Fruit fly (Drosophila melanogaster) whole organism, embryonic: ENCODE measurements around the gene pHCl-2.

Experiments
- Abd-B ChIP-seq: fragments of 200-800 bp; sonication (Bioruptor generic); optimal IDR thresholded peaks from 2 replicates; lab custom pipeline; 2018; ENCODE audit warnings: missing biosample characterization, mild to moderate bottlenecking, missing genetic modification characterization, moderate library complexity
- CG10543 ChIP-seq: fragments of 200-800 bp; sonication (Bioruptor generic); optimal IDR thresholded peaks from 3 replicates; lab custom pipeline; 2017; ENCODE audit warnings: missing biosample characterization, mild to moderate bottlenecking, missing genetic modification characterization, moderate library complexity
- CG11456 ChIP-seq: fragments of 200-800 bp; sonication (Bioruptor generic); IDR thresholded peaks from 3 replicates; pipeline ENCODE4 v1.3.6; 2022; ENCODE audit warnings: missing biosample characterization, missing genetic modification characterization
- CG13287 ChIP-seq: fragments of 200-800 bp; sonication (Bioruptor generic); IDR thresholded peaks from 2 replicates; pipeline ENCODE4 v1.3.6; 2022; ENCODE audit warnings: missing biosample characterization, missing genetic modification characterization; ENCODE audit not compliant: partially characterized antibody
- CG13775 ChIP-seq: fragments of 200-800 bp; sonication (Bioruptor generic); optimal IDR thresholded peaks from 3 replicates; lab custom pipeline; 2017; ENCODE audit warnings: missing biosample characterization, mild to moderate bottlenecking, missing genetic modification characterization
- CG15269 ChIP-seq: fragments of 200-800 bp; sonication (Bioruptor generic); optimal IDR thresholded peaks from 2 replicates; lab custom pipeline; 2018; ENCODE audit warnings: missing biosample characterization, mild to moderate bottlenecking, missing genetic modification characterization, moderate library complexity
- CG1647 ChIP-seq: fragments of 200-800 bp; sonication (Bioruptor generic); optimal IDR thresholded peaks from 3 replicates; lab custom pipeline; 2016; ENCODE audit warnings: missing biosample characterization, missing genetic modification characterization
- CG17829 ChIP-seq: fragments of 200-800 bp; optimal IDR thresholded peaks from 2 replicates; lab custom pipeline; 2019; ENCODE audit warnings: missing biosample characterization, mild to moderate bottlenecking, missing genetic modification characterization, moderate library complexity
- CG18011 ChIP-seq: fragments of 200-800 bp; sonication (Bioruptor generic); optimal IDR thresholded peaks from 2 replicates; lab custom pipeline; 2017; ENCODE audit warnings: missing biosample characterization, missing genetic modification characterization, mild to moderate bottlenecking, moderate library complexity, missing genotype
- CG3163 ChIP-seq: fragments of 200-800 bp; sonication (Bioruptor generic); optimal IDR thresholded peaks from 3 replicates; lab custom pipeline; 2016; ENCODE audit warnings: missing biosample characterization, missing genetic modification characterization
- CG32772 ChIP-seq: fragments of 200-800 bp; sonication (Bioruptor generic); IDR thresholded peaks from 2 replicates; pipeline ENCODE4 v1.3.6; 2022; ENCODE audit warnings: missing biosample characterization, missing genetic modification characterization
- CG6683 ChIP-seq: fragments of 200-800 bp; sonication (Bioruptor generic); optimal IDR thresholded peaks from 2 replicates; lab custom pipeline; 2017; ENCODE audit warnings: missing biosample characterization, mild to moderate bottlenecking, missing genetic modification characterization, missing genetic modification reagents
- CG8765 ChIP-seq: fragments of 200-800 bp; sonication (Bioruptor generic); IDR thresholded peaks from 2 replicates; pipeline ENCODE4 v1.3.6; 2022; ENCODE audit warnings: missing biosample characterization, missing genetic modification characterization
- Dek ChIP-seq: fragments of 200-800 bp; sonication (Bioruptor generic); optimal IDR thresholded peaks from 3 replicates; lab custom pipeline; 2019; ENCODE audit warnings: missing biosample characterization, mild to moderate bottlenecking, missing genetic modification characterization, moderate library complexity
- Dp ChIP-seq: fragments of 200-800 bp; sonication (Bioruptor generic); optimal IDR thresholded peaks from 2 replicates; lab custom pipeline; 2018; ENCODE audit warnings: missing biosample characterization, mild to moderate bottlenecking, missing genetic modification characterization, moderate library complexity
- HHEX ChIP-seq: fragments of 200-800 bp; sonication (Bioruptor generic); optimal IDR thresholded peaks from 3 replicates; lab custom pipeline; 2017; ENCODE audit warnings: missing biosample characterization, mild to moderate bottlenecking, missing genetic modification characterization, missing genetic modification reagents
- HLH3B ChIP-seq: fragments of 200-800 bp; sonication (Bioruptor generic); IDR thresholded peaks from 2 replicates; pipeline ENCODE4 v1.3.6; 2022; ENCODE audit warnings: missing biosample characterization, missing genetic modification characterization
- Hsf ChIP-seq: fragments of 200-800 bp; sonication (Bioruptor generic); optimal IDR thresholded peaks from 3 replicates; lab custom pipeline; 2016; ENCODE audit warnings: missing biosample characterization, missing genetic modification characterization
- MBD-R2 ChIP-seq: fragments of 200-800 bp; sonication (Bioruptor generic); IDR thresholded peaks from 2 replicates; pipeline ENCODE4 v1.3.6; 2022; ENCODE audit warnings: missing biosample characterization, missing genetic modification characterization
- Meics ChIP-seq: fragments of 200-800 bp; sonication (Bioruptor generic); optimal IDR thresholded peaks from 2 replicates; lab custom pipeline; 2017; ENCODE audit warnings: missing biosample characterization, mild to moderate bottlenecking, missing genetic modification characterization
- Opbp ChIP-seq: fragments of 200-800 bp; sonication (Bioruptor generic); IDR thresholded peaks from 3 replicates; pipeline ENCODE4 v1.3.6; 2022; ENCODE audit warnings: missing biosample characterization, missing genetic modification characterization; ENCODE audit not compliant: partially characterized antibody
- Scr ChIP-seq: fragments of 200-800 bp; sonication (Bioruptor generic); IDR thresholded peaks from 2 replicates; pipeline ENCODE4 v1.3.6; 2022; ENCODE audit warnings: missing biosample characterization, missing genetic modification characterization; ENCODE audit not compliant: partially characterized antibody
- Six4 ChIP-seq: fragments of 200-800 bp; sonication (Bioruptor generic); optimal IDR thresholded peaks from 2 replicates; lab custom pipeline; 2016; ENCODE audit warnings: missing biosample characterization, missing genetic modification characterization
- Sry-β ChIP-seq: fragments of 200-800 bp; sonication (Bioruptor generic); optimal IDR thresholded peaks from 2 replicates; lab custom pipeline; 2018; ENCODE audit warnings: missing biosample characterization, mild to moderate bottlenecking, missing genetic modification characterization, moderate library complexity
- Ssrp ChIP-seq: fragments of 200-800 bp; sonication (Bioruptor generic); optimal IDR thresholded peaks from 2 replicates; lab custom pipeline; 2018; ENCODE audit warnings: missing biosample characterization, mild to moderate bottlenecking, missing genetic modification characterization, moderate library complexity
- Taf1 ChIP-seq: fragments of 200-800 bp; sonication (Bioruptor generic); IDR thresholded peaks from 2 replicates; pipeline ENCODE4 v1.3.6; 2022; ENCODE audit warnings: missing biosample characterization, missing genetic modification characterization
- cas ChIP-seq: fragments of 200-800 bp; sonication (Bioruptor generic); IDR thresholded peaks from 2 replicates; pipeline ENCODE4 v1.3.6; 2022; ENCODE audit warnings: missing biosample characterization, missing genetic modification characterization
- chinmo ChIP-seq: fragments of 200-800 bp; sonication (Bioruptor generic); IDR thresholded peaks from 4 replicates; pipeline ENCODE4 v1.3.6; 2022; ENCODE audit warnings: missing biosample characterization, missing genetic modification characterization; ENCODE audit not compliant: partially characterized antibody
- disco-r ChIP-seq: fragments of 200-800 bp; sonication (Bioruptor generic); optimal IDR thresholded peaks from 2 replicates; lab custom pipeline; 2016; ENCODE audit warnings: missing biosample characterization, missing genetic modification characterization
- fd3F ChIP-seq: fragments of 200-800 bp; sonication (Bioruptor generic); optimal IDR thresholded peaks from 2 replicates; lab custom pipeline; 2018; ENCODE audit warnings: missing biosample characterization, mild to moderate bottlenecking, missing genetic modification characterization, moderate library complexity
- gfzf ChIP-seq: fragments of 200-800 bp; sonication (Bioruptor generic); optimal IDR thresholded peaks from 2 replicates; lab custom pipeline; 2016; ENCODE audit warnings: missing biosample characterization, mild to moderate bottlenecking, missing genetic modification characterization, moderate library complexity
- grn ChIP-seq: fragments of 200-800 bp; sonication (Bioruptor generic); optimal IDR thresholded peaks from 3 replicates; lab custom pipeline; 2017; ENCODE audit warnings: missing biosample characterization, missing genetic modification characterization
- gsb ChIP-seq: fragments of 200-800 bp; sonication (Bioruptor generic); IDR thresholded peaks from 2 replicates; pipeline ENCODE4 v1.3.6; 2022; ENCODE audit warnings: missing biosample characterization, missing genetic modification characterization
- gsb-n ChIP-seq: fragments of 200-800 bp; sonication (Bioruptor generic); optimal IDR thresholded peaks from 3 replicates; lab custom pipeline; 2018; ENCODE audit warnings: missing biosample characterization, mild to moderate bottlenecking, missing genetic modification characterization
- ham ChIP-seq: fragments of 200-800 bp; sonication (Bioruptor generic); IDR thresholded peaks from 2 replicates; pipeline ENCODE4 v1.3.6; 2022; ENCODE audit warnings: missing biosample characterization, missing genetic modification characterization
- insv ChIP-seq, 2 experiments: fragments of 200-800 bp; sonication (Bioruptor generic); optimal IDR thresholded peaks; 3 replicates each; lab custom pipeline; 2016 to 2018; ENCODE audit warnings: missing biosample characterization in 2 of 2, missing genetic modification characterization in 2 of 2
- kay ChIP-seq: fragments of 200-800 bp; sonication (Bioruptor generic); optimal IDR thresholded peaks from 2 replicates; lab custom pipeline; 2016; ENCODE audit warnings: missing biosample characterization, missing genetic modification characterization
- knrl ChIP-seq: fragments of 200-800 bp; sonication (Bioruptor generic); IDR thresholded peaks from 3 replicates; pipeline ENCODE4 v1.3.6; 2022; ENCODE audit warnings: missing biosample characterization, missing genetic modification characterization; ENCODE audit not compliant: partially characterized antibody
- lola ChIP-seq, 3 experiments: fragments of >200 bp in 2 of 3; fragments of 200-800 bp in 1 of 3; sonication (Bioruptor generic) in 1 of 3; optimal IDR thresholded peaks; 2 replicates each; lab custom pipeline; 2017 to 2019; ENCODE audit warnings: missing biosample characterization in 3 of 3, missing genetic modification characterization in 3 of 3, mild to moderate bottlenecking in 1 of 3, moderate library complexity in 1 of 3
- mld ChIP-seq: fragments of 200-800 bp; sonication (Bioruptor generic); IDR thresholded peaks from 3 replicates; pipeline ENCODE4 v1.3.6; 2022; ENCODE audit warnings: missing biosample characterization, missing genetic modification characterization; ENCODE audit not compliant: partially characterized antibody
- nerfin-2 ChIP-seq: fragments of 200-800 bp; sonication (Bioruptor generic); IDR thresholded peaks from 2 replicates; pipeline ENCODE4 v1.3.6; 2022; ENCODE audit warnings: missing biosample characterization, missing genetic modification characterization; ENCODE audit not compliant: partially characterized antibody
- nmo ChIP-seq: fragments of 200-800 bp; sonication (Bioruptor generic); optimal IDR thresholded peaks from 2 replicates; lab custom pipeline; 2018; ENCODE audit warnings: missing biosample characterization, mild to moderate bottlenecking, missing genetic modification characterization, moderate library complexity
- repo ChIP-seq: fragments of 200-800 bp; sonication (Bioruptor generic); optimal IDR thresholded peaks from 2 replicates; lab custom pipeline; 2016; ENCODE audit warnings: missing biosample characterization, missing genetic modification characterization
- sd ChIP-seq: fragments of 200-800 bp; sonication (Bioruptor generic); optimal IDR thresholded peaks from 3 replicates; lab custom pipeline; 2018; ENCODE audit warnings: missing biosample characterization, mild to moderate bottlenecking, missing genetic modification characterization, moderate library complexity
- sna ChIP-seq: fragments of 200-800 bp; sonication (Bioruptor generic); IDR thresholded peaks from 2 replicates; pipeline ENCODE4 v1.3.6; 2022; ENCODE audit warnings: missing biosample characterization, missing genetic modification characterization; ENCODE audit not compliant: partially characterized antibody
- stwl ChIP-seq: fragments of 200-800 bp; sonication (Bioruptor generic); optimal IDR thresholded peaks from 3 replicates; lab custom pipeline; 2018; ENCODE audit warnings: missing biosample characterization, mild to moderate bottlenecking, missing genetic modification characterization, moderate library complexity
- trem ChIP-seq: fragments of 200-800 bp; optimal IDR thresholded peaks from 3 replicates; lab custom pipeline; 2019; ENCODE audit warnings: missing biosample characterization, mild to moderate bottlenecking, missing genetic modification characterization, moderate library complexity
- zf30C ChIP-seq: fragments of 200-800 bp; sonication (Bioruptor generic); optimal IDR thresholded peaks from 3 replicates; lab custom pipeline; 2018; ENCODE audit warnings: missing biosample characterization, mild to moderate bottlenecking, missing genetic modification characterization
- zfh2 ChIP-seq: fragments of 200-800 bp; sonication (Bioruptor generic); optimal IDR thresholded peaks from 2 replicates; lab custom pipeline; 2016; ENCODE audit warnings: missing biosample characterization, missing genetic modification characterization

pHCl-2 gene

dm6 chr3R:31254808-31255207 lies 50.4 kb downstream of the pHCl-2 start, which contains the start of the genes CG1750 and spn-F (continued):
- TF ChIP-seq nmo (GFP tag; lab: Kevin White, UChicago) (peak; percentile 32), sd (no peak), Taf1 (GFP tag; lab: Robert Waterston, UW) (no peak), CG3163 (GFP tag; lab: Kevin White, UChicago) (no peak), zf30C (GFP tag; lab: Kevin White, UChicago) (no peak), cas (GFP tag; lab: Robert Waterston, UW) (no peak), CG13287 (GFP tag; lab: Robert Waterston, UW) (peak; percentile 82), Ssrp (no peak), CG1647 (no peak), Abd-B (GFP tag; lab: Kevin White, UChicago) (peak; percentile 33), insv (GFP tag; optimal IDR thresholded peaks at IDR 0.05; lab: Kevin White, UChicago) (no peak), zfh2 (GFP tag; lab: Kevin White, UChicago) (no peak), kay (GFP tag; lab: Kevin White, UChicago) (no peak), Opbp (0 out of 3 replicates have a peak, but pooled peaks have one; percentile 36), Six4 (GFP tag; lab: Kevin White, UChicago) (no peak), CG6683 (no peak), ham (GFP tag; lab: Robert Waterston, UW) (no peak), fd3F (GFP tag; lab: Kevin White, UChicago) (no peak), knrl (GFP tag; lab: Robert Waterston, UW) (peak; percentile 71; the same call in 2 of the 3 replicates), disco-r (GFP tag; lab: Kevin White, UChicago) (no peak), CG15269 (no peak), gsb (GFP tag; lab: Robert Waterston, UW) (no peak), gsb-n (peak; percentile 54), Dek (tag; lab: Kevin White, UChicago) (no peak), CG18011 (GFP tag; lab: Kevin White, UChicago) (no peak), nerfin-2 (GFP tag; lab: Robert Waterston, UW) (no peak), grn (GFP tag; lab: Kevin White, UChicago) (no peak), MBD-R2 (GFP tag; lab: Robert Waterston, UW) (peak; percentile 82), CG8765 (GFP tag; lab: Robert Waterston, UW) (no peak), Sry-β (GFP tag; lab: Kevin White, UChicago) (peak; percentile 28), gfzf (GFP tag; lab: Kevin White, UChicago) (peak; percentile 81), Meics (GFP tag; lab: Kevin White, UChicago) (no peak), CG17829 (tag; lab: Kevin White, UChicago) (peak; percentile 28), trem (tag; lab: Kevin White, UChicago) (peak; percentile 62), CG11456 (GFP tag; lab: Robert Waterston, UW) (no peak), lola (GFP tag; optimal IDR thresholded peaks at IDR 0.05; lab: Kevin White, UChicago) (peak in 1 of 3 experiments; percentile 1), CG32772 (GFP tag; lab: Robert Waterston, UW) (no peak), mld (GFP tag; lab: Robert Waterston, UW) (0 out of 3 replicates have a peak, but pooled peaks have one; percentile 22), sna (peak; percentile 85), Scr (GFP tag; lab: Robert Waterston, UW) (peak; percentile 78), HHEX (no peak), CG13775 (GFP tag; lab: Kevin White, UChicago) (no peak), HLH3B (GFP tag; lab: Robert Waterston, UW) (no peak), CG10543 (GFP tag; lab: Kevin White, UChicago) (no peak), stwl (tag; lab: Kevin White, UChicago) (peak; percentile 64), Hsf (no peak), repo (GFP tag; lab: Kevin White, UChicago) (no peak), chinmo (GFP tag; lab: Robert Waterston, UW) (0 out of 4 replicates have a peak, but pooled peaks have one; percentile 60), Dp (GFP tag; lab: Kevin White, UChicago) (peak; percentile 14)
